Worm (Caenorhabditis elegans): ENCODE results near the gene htz-1.

The htz-1 gene

DNA sequence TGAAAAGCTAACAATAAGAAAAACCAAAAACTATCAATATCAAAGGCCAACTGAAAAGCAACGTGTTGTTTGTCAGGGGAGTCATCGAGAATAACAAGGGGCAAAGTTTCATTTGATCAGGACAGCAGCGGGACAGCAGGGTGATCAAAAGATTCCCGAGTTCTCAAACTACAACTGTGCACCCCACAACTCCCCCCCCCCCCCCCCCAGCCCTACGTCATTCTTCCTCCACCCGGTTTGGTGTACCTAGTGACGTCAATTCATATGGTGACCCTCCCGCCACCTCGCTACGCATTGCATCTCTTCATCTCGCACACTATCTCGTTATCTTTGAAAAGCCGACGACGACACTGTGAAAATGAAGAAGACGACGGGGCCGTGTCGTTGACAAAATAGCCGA is 27.8 kb downstream of the htz-1 start:
- TF ChIP-seq nhr-90 (tag; optimal IDR thresholded peaks at IDR 0.05) (no peak), dpl-1 (GFP tag; optimal IDR thresholded peaks at IDR 0.05) (no peak), Y56A3A.18 (GFP tag; IDR thresholded peaks at IDR 0.05) (no peak), mes-4 (tag; optimal IDR thresholded peaks at IDR 0.05) (no peak), somi-1 (GFP tag; optimal IDR thresholded peaks at IDR 0.05) (peak; percentile 16), him-1 (tag; optimal IDR thresholded peaks at IDR 0.05) (no peak), tbp1 (GFP tag; optimal IDR thresholded peaks at IDR 0.05) (no peak), lsy-27 (tag; optimal IDR thresholded peaks at IDR 0.05; ENCODE audit: borderline replicate concordance, insufficient read depth) (no peak), ceh-27 (GFP tag; optimal IDR thresholded peaks at IDR 0.05) (peak; percentile 1), ets-4 (GFP tag; optimal IDR thresholded peaks at IDR 0.05) (no peak), atf-7 (tag; optimal IDR thresholded peaks at IDR 0.05) (peak; percentile 60), hlh-12 (tag; optimal IDR thresholded peaks at IDR 0.05) (no peak), egrh-3 (GFP tag; IDR thresholded peaks at IDR 0.05) (peak; percentile 51; the same call in 1 of the 2 replicates), hlh-26 (GFP tag; conservative IDR thresholded peaks at IDR 0.05) (no peak), F22D6.2 (tag; optimal IDR thresholded peaks at IDR 0.05) (no peak), zfh-2 (GFP tag; conservative IDR thresholded peaks at IDR 0.05) (peak; percentile 79), egl-44 (GFP tag; IDR thresholded peaks at IDR 0.05) (no peak), mcd-1 (GFP tag; IDR thresholded peaks at IDR 0.05) (0 out of 2 replicates have a peak, but pooled peaks have one; percentile 26), tlf-1 (GFP tag; optimal IDR thresholded peaks at IDR 0.05) (no peak), chd-7 (tag; optimal IDR thresholded peaks at IDR 0.05) (peak; percentile 30), madf-6 (GFP tag; IDR thresholded peaks at IDR 0.05) (no peak), mel-28 (tag; optimal IDR thresholded peaks at IDR 0.05; ENCODE audit: borderline replicate concordance) (no peak), cebp-1 (GFP tag; IDR thresholded peaks at IDR 0.05) (no peak; the same call in 1 of the 2 replicates), cebp-1 (tag; optimal IDR thresholded peaks at IDR 0.05) (peak; percentile 66), nhr-120 (GFP tag; IDR thresholded peaks at IDR 0.05) (no peak), cebp-2 (GFP tag; IDR thresholded peaks at IDR 0.05) (no peak), sdz-38 (tag; optimal IDR thresholded peaks at IDR 0.05) (no peak), snpc-1.1 (tag; optimal IDR thresholded peaks at IDR 0.05; ENCODE audit: insufficient read depth) (no peak), egl-18 (GFP tag; IDR thresholded peaks at IDR 0.05) (no peak), nhr-27 (tag; optimal IDR thresholded peaks at IDR 0.05) (no peak), snpc-4 (GFP tag; optimal IDR thresholded peaks at IDR 0.05) (no peak), snpc-4 (tag; optimal IDR thresholded peaks at IDR 0.05) (no peak), athp-1 (tag; optimal IDR thresholded peaks at IDR 0.05) (peak; percentile 45), K12H6.12 (tag; optimal IDR thresholded peaks at IDR 0.05) (peak; percentile 6), dox-1 (GFP tag; IDR thresholded peaks at IDR 0.05) (peak; percentile 51; the same call in 1 of the 2 replicates), lin-35 (GFP tag; optimal IDR thresholded peaks at IDR 0.05) (no peak), B0336.3 (GFP tag; IDR thresholded peaks at IDR 0.05) (peak; percentile 64), ztf-26 (tag; optimal IDR thresholded peaks at IDR 0.05) (peak; percentile 50), nfya-1 (tag; optimal IDR thresholded peaks at IDR 0.05; ENCODE audit: borderline replicate concordance, insufficient read depth) (no peak), F52B5.7 (tag; optimal IDR thresholded peaks at IDR 0.05) (peak; percentile 56), nfyb-1 (GFP tag; IDR thresholded peaks at IDR 0.05) (peak; percentile 37; the same call in 1 of the 2 replicates), bed-2 (GFP tag; IDR thresholded peaks at IDR 0.05) (no peak), K11D2.4 (GFP tag; IDR thresholded peaks at IDR 0.05) (peak; percentile 12; the same call in 1 of the 2 replicates)
